Fruit fly (Drosophila melanogaster): ENCODE results near the gene Orc5.

Gene Orc5

dm6 chr2L:13783264-13784154, 46.1 kb upstream of the Orc5 start, which contains the start of gene Eato (continued):
- TF ChIP-seq CG9215 (GFP tag; IDR thresholded peaks at IDR 0.05), result peak; percentile 21; the same call in 1 of the 2 replicates
- peak; percentile 19; the same call in 1 of the 2 replicates for TF ChIP-seq NFAT (GFP tag; IDR thresholded peaks at IDR 0.05)
- no peak for TF ChIP-seq Ravus (GFP tag; IDR thresholded peaks at IDR 0.05)
- TF ChIP-seq CG1602 (GFP tag; optimal IDR thresholded peaks at IDR 0.05), result no peak
- TF ChIP-seq CTCF (GFP tag; optimal IDR thresholded peaks at IDR 0.05), result no peak
- peak; percentile 23 for TF ChIP-seq sd (tag; optimal IDR thresholded peaks at IDR 0.05)
- TF ChIP-seq phol (tag; optimal IDR thresholded peaks at IDR 0.05), result peak; percentile 38
- peak; percentile 47; the same call in 1 of the 3 replicates for TF ChIP-seq CG7963 (GFP tag; IDR thresholded peaks at IDR 0.05; ENCODE audit: partially characterized antibody)
- TF ChIP-seq pros (GFP tag; optimal IDR thresholded peaks at IDR 0.05), result no peak
- peak; percentile 47 for TF ChIP-seq MESR4 (GFP tag; optimal IDR thresholded peaks at IDR 0.05)
- TF ChIP-seq lilli (GFP tag; optimal IDR thresholded peaks at IDR 0.05), result peak; percentile 42
- TF ChIP-seq CG9609 (GFP tag; optimal IDR thresholded peaks at IDR 0.05), result no peak
- TF ChIP-seq Hr39 (optimal IDR thresholded peaks at IDR 0.05), result no peak
- TF ChIP-seq CG2120 (GFP tag; optimal IDR thresholded peaks at IDR 0.05), result peak; percentile 7
- TF ChIP-seq CG18262 (tag; optimal IDR thresholded peaks at IDR 0.05), result peak; percentile 38
- TF ChIP-seq eyg (GFP tag; optimal IDR thresholded peaks at IDR 0.05), result no peak
- no peak for TF ChIP-seq CG12219 (GFP tag; optimal IDR thresholded peaks at IDR 0.05)
- 0 out of 3 replicates have a peak, but pooled peaks have one; percentile 26 for TF ChIP-seq CG34422 (GFP tag; IDR thresholded peaks at IDR 0.05)
- TF ChIP-seq ind (GFP tag; optimal IDR thresholded peaks at IDR 0.05), result peak; percentile 7
- no peak for TF ChIP-seq fd64A (GFP tag; optimal IDR thresholded peaks at IDR 0.05)
- TF ChIP-seq zfh1 (GFP tag; IDR thresholded peaks at IDR 0.05), result no peak
- TF ChIP-seq her (GFP tag; optimal IDR thresholded peaks at IDR 0.05), result no peak
- no peak for TF ChIP-seq CG12155 (GFP tag; optimal IDR thresholded peaks at IDR 0.05)
- no peak for TF ChIP-seq eve (GFP tag; optimal IDR thresholded peaks at IDR 0.05)
- TF ChIP-seq Ptx1 (GFP tag; IDR thresholded peaks at IDR 0.05), result peak; percentile 44; the same call in 1 of the 2 replicates
- TF ChIP-seq CG4328 (GFP tag; optimal IDR thresholded peaks at IDR 0.05), result no peak
- peak; percentile 77 for TF ChIP-seq Dref (GFP tag; IDR thresholded peaks at IDR 0.05)
- TF ChIP-seq pho (GFP tag; optimal IDR thresholded peaks at IDR 0.05), result no peak
- TF ChIP-seq lab (GFP tag; optimal IDR thresholded peaks at IDR 0.05), result no peak
- TF ChIP-seq CG10147 (GFP tag; optimal IDR thresholded peaks at IDR 0.05), result no peak
- no peak for TF ChIP-seq Xrp1 (GFP tag; IDR thresholded peaks at IDR 0.05)
- no peak for TF ChIP-seq danr (GFP tag; IDR thresholded peaks at IDR 0.05)
- no peak for TF ChIP-seq Dbx (GFP tag; IDR thresholded peaks at IDR 0.05)
- TF ChIP-seq CG14710 (tag; optimal IDR thresholded peaks at IDR 0.05), result peak; percentile 30
- TF ChIP-seq Stat92E (GFP tag; optimal IDR thresholded peaks at IDR 0.05), result no peak
- peak; percentile 64 for TF ChIP-seq sens (GFP tag)
- TF ChIP-seq chinmo (GFP tag; IDR thresholded peaks at IDR 0.05; ENCODE audit: partially characterized antibody), result 0 out of 4 replicates have a peak, but pooled peaks have one; percentile 6
- peak; percentile 46; the same call in 1 of the 3 replicates for TF ChIP-seq HLH4C (GFP tag; IDR thresholded peaks at IDR 0.05; ENCODE audit: partially characterized antibody)
- TF ChIP-seq so (GFP tag; IDR thresholded peaks at IDR 0.05), result no peak
- peak; percentile 25 for TF ChIP-seq gfzf (GFP tag; optimal IDR thresholded peaks at IDR 0.05)
- no peak for TF ChIP-seq CG10321 (GFP tag; IDR thresholded peaks at IDR 0.05)
- no peak for TF ChIP-seq CG8944 (GFP tag; optimal IDR thresholded peaks at IDR 0.05)
- no peak for TF ChIP-seq CG4404 (GFP tag; IDR thresholded peaks at IDR 0.05)
- peak; percentile 38; the same call in 1 of the 2 replicates for TF ChIP-seq hbn (GFP tag; IDR thresholded peaks at IDR 0.05; ENCODE audit: partially characterized antibody)
- TF ChIP-seq slou (GFP tag; optimal IDR thresholded peaks at IDR 0.05), result no peak
- no peak for TF ChIP-seq Oaz (GFP tag; IDR thresholded peaks at IDR 0.05)
- no peak for TF ChIP-seq B-H1 (GFP tag; IDR thresholded peaks at IDR 0.05)
- TF ChIP-seq ro (GFP tag; IDR thresholded peaks at IDR 0.05), result no peak
- no peak for TF ChIP-seq luna (GFP tag; optimal IDR thresholded peaks at IDR 0.05)
- no peak for TF ChIP-seq gcm2 (GFP tag; optimal IDR thresholded peaks at IDR 0.05)

All from whole organism, embryonic.